Worm (Caenorhabditis elegans) whole organism, young adult: ENCODE results near the gene K03H1.12.

ENCODE experiments used
- Y53G8AR.9 ChIP-seq: fragments of 200-800 bp; sonication (Bioruptor generic); conservative IDR thresholded peaks from 2 replicates; pipeline ENCODE4 v1.3.6; 2022; ENCODE audit warnings: missing genetic modification reagents, missing genetic modification characterization, missing compliant biosample characterization
- ama-1 ChIP-seq, 3 experiments: fragments of 150-350 bp in 1 of 3; sonication (generic microtip) in 2 of 3; optimal IDR thresholded peaks; 2 replicates each; lab custom pipeline; 2014 to 2018; ENCODE audit warnings: missing biosample characterization in 2 of 3, missing genetic modification characterization in 2 of 3, missing genetic modification reagents in 2 of 3
- fkh-3 ChIP-seq: sonication (generic microtip); optimal IDR thresholded peaks from 2 replicates; lab custom pipeline; 2016; ENCODE audit warnings: mild to moderate bottlenecking, missing genetic modification characterization, missing compliant biosample characterization
- nfya-1 ChIP-seq: sonication (generic microtip); optimal IDR thresholded peaks from 2 replicates; lab custom pipeline; 2017; ENCODE audit warnings: antibody characterized with exemption, missing compliant biosample characterization, missing genetic modification characterization, borderline replicate concordance; ENCODE audit not compliant: insufficient read depth
- unc-130 ChIP-seq: sonication (generic microtip); optimal IDR thresholded peaks from 2 replicates; lab custom pipeline; 2016; ENCODE audit warnings: missing genetic modification reagents, missing genetic modification characterization, missing compliant biosample characterization

DNA sequence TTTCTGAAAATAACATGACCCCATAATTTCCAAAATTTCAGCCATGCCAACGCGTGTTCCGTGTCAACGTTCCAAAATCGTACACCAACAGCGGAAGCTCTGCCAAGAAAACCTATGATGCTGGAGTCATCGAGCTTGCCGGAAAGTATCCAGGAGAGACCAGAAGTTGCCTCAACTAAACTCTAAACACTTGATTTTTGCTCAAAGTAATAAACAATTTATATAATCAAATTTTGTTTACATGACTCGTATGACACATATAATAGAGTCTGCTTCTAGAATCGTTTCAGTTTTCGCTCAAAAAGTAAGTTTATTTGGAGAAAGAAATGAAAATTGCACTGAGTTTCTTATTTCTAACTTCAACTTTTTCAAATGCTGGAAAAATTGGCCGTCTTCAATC, 12.6 kb upstream of the K03H1.12 start, which contains the start of gene ttr-1:
- no peak for TF ChIP-seq fkh-3 (tag; lab: Kevin White, UChicago)
- TF ChIP-seq unc-130 (GFP tag; lab: Kevin White, UChicago): no peak
- TF ChIP-seq ama-1 (optimal IDR thresholded peaks at IDR 0.05; lab: Kevin White, UChicago): peak; percentile 48
- no peak for TF ChIP-seq ama-1 (GFP tag; optimal IDR thresholded peaks at IDR 0.05; lab: Kevin White, UChicago)
- no peak for TF ChIP-seq Y53G8AR.9
- TF ChIP-seq nfya-1 (tag; lab: Kevin White, UChicago): no peak
